Worm (Caenorhabditis elegans): Measurements from ENCODE around the gene str-108.

Gene str-108

ce11 chrV:16165936-16166335, at the start of gene str-108:
Gene str-108, plus strand, starts transcription at chrV:16166236.
- TF ChIP-seq W03F9.2 (tag; optimal IDR thresholded peaks at IDR 0.05) (no peak), him-1 (tag; optimal IDR thresholded peaks at IDR 0.05) (no peak), dao-5 (tag; optimal IDR thresholded peaks at IDR 0.05) (no peak)

DNA sequence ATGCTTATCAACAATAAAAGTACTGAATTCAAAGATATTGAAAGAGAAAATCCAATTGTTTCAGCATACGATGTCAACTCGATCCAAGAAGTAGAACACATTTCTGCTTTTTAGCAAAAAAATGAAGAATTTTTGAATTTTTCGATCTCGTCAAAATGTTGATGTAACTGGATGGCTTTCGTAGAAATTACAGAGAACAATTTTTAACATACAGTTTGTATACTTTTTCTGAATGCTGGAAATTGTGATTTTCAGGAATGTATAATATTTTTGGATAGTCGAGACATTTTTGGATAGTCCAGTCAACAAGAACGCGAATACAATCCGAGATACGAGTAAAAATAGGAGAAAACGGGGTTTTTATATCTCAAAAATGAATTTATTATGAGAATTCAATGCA, 47.4 kb upstream of the str-108 start, which contains the start of gene str-103:
Gene str-103 (minus strand): TSS at position 101 of the 400 bp plus-strand sequence.
- TF ChIP-seq W03F9.2 (tag; optimal IDR thresholded peaks at IDR 0.05) (no peak), him-1 (tag; optimal IDR thresholded peaks at IDR 0.05) (no peak), dao-5 (tag; optimal IDR thresholded peaks at IDR 0.05) (no peak)

DNA sequence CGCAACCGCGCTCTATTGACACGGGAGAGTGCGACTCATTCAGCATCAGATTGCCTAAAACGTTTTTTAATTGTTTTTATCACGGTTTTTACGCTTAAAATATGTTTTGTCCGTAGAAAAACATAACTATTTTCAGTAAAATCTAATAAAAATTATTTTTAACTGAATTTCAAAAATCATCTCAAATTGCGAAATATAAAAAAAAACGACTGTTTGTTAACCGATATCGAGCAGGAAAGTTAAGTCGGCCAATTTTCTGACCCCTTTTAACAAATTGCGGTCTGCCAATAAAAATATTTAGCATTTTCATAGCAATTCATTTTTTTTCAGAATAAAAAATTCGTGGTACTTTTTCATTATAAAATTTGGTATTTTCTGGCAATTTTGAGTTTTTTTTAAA, 45.5 kb upstream of the str-108 start:
- TF ChIP-seq dao-5 (tag; optimal IDR thresholded peaks at IDR 0.05), result no peak
- no peak for TF ChIP-seq him-1 (tag; optimal IDR thresholded peaks at IDR 0.05)
- no peak for TF ChIP-seq W03F9.2 (tag; optimal IDR thresholded peaks at IDR 0.05)

DNA sequence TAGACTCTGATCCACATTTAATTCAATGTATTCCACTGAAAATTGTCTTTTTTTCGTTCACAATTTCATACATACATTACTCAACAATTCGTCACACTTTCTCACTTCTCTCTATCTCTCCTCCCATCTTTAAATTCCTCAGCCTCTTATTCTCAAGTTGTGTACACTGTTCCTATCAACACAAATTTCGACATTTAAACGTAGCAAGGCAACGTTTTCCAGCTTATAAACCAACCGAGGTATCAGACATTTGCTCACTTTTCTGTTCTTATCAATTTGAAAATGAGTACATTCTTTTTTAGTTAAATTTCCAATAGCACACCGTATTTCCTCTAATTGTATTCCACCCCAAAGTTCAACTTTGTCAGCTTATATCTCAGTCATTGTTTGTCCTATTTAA, 45.1 kb upstream of the str-108 start, which contains the start of gene skr-3:
Gene skr-3 (plus strand): TSS at position 163 of the 400 bp plus-strand sequence.
- TF ChIP-seq W03F9.2 (tag; optimal IDR thresholded peaks at IDR 0.05) (no peak), dao-5 (tag; optimal IDR thresholded peaks at IDR 0.05) (no peak)

DNA sequence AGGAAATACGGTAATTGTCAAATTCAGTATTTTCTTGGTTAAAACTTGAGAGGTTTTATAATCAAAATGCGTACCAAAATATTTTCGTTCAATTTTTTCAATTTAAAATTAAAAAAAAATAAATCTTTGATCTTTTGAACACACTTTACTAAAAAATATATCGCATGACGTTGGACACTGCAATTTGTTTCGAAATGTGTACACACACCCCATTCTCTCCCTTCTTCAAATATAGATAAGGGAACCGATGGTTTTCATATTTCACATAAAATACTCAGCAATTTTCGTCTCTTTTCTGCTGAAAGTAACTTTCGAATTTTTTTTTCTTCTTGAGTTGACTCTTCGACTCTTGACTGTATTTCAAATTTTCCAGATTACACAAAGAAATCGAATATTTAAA, 44.6 kb upstream of the str-108 start:
- TF ChIP-seq W03F9.2 (tag; optimal IDR thresholded peaks at IDR 0.05) (no peak), dao-5 (tag; optimal IDR thresholded peaks at IDR 0.05) (no peak), him-1 (tag; optimal IDR thresholded peaks at IDR 0.05) (no peak)

DNA sequence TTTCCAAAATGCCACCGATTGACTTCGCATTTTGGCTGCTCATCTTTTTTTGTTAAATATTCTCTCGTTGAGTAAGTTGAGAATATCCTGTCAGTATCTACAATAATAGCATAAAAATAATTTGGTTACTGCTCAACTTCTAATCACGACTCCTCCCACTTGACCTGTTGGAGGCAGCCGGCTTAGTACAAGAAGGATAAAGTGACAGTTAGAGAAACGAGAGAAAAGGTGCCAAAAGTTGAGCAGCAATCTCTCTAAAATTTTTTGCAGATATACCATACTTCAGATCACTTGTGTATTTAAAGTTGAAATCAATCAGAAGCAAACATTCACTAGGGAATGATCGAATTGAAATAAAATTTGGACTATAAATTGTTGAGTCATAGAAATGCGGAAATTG, 41.3 kb upstream of the str-108 start, which contains the start of gene nhr-111:
Gene nhr-111 (minus strand): TSS at position 101 of the 400 bp plus-strand sequence.
- TF ChIP-seq him-1 (tag; optimal IDR thresholded peaks at IDR 0.05), result no peak
- TF ChIP-seq W03F9.2 (tag; optimal IDR thresholded peaks at IDR 0.05), result no peak
- TF ChIP-seq dao-5 (tag; optimal IDR thresholded peaks at IDR 0.05), result no peak

- TF ChIP-seq W03F9.2 (tag; optimal IDR thresholded peaks at IDR 0.05), result no peak
- TF ChIP-seq him-1 (tag; optimal IDR thresholded peaks at IDR 0.05), result no peak
- no peak for TF ChIP-seq dao-5 (tag; optimal IDR thresholded peaks at IDR 0.05)
Observed at ce11 chrV:16127401-16127800, 38.6 kb upstream of the str-108 start, which contains the start of gene fbxa-143. Gene fbxa-143, minus strand, starts transcription at chrV:16127501.

- no peak for TF ChIP-seq him-1 (tag; optimal IDR thresholded peaks at IDR 0.05)
- no peak for TF ChIP-seq W03F9.2 (tag; optimal IDR thresholded peaks at IDR 0.05)
- no peak for TF ChIP-seq dao-5 (tag; optimal IDR thresholded peaks at IDR 0.05)
Observed at ce11 chrV:16129116-16129515, 36.9 kb upstream of the str-108 start.

ce11 chrV:16131249-16131648, 34.8 kb upstream of the str-108 start, which contains the start of gene fbxa-142:
Gene fbxa-142, minus strand, starts transcription at chrV:16131349.
- TF ChIP-seq him-1 (tag; optimal IDR thresholded peaks at IDR 0.05) (no peak), W03F9.2 (tag; optimal IDR thresholded peaks at IDR 0.05) (no peak), dao-5 (tag; optimal IDR thresholded peaks at IDR 0.05) (no peak)

- TF ChIP-seq W03F9.2 (tag; optimal IDR thresholded peaks at IDR 0.05), result no peak
- TF ChIP-seq him-1 (tag; optimal IDR thresholded peaks at IDR 0.05), result no peak
- TF ChIP-seq dao-5 (tag; optimal IDR thresholded peaks at IDR 0.05), result no peak
Observed at ce11 chrV:16132215-16132614, 33.8 kb upstream of the str-108 start.

- no peak for TF ChIP-seq W03F9.2 (tag; optimal IDR thresholded peaks at IDR 0.05)
- TF ChIP-seq him-1 (tag; optimal IDR thresholded peaks at IDR 0.05), result no peak
- TF ChIP-seq dao-5 (tag; optimal IDR thresholded peaks at IDR 0.05), result no peak
Observed at ce11 chrV:16132705-16133104, 33.3 kb upstream of the str-108 start, which contains the start of gene fbxa-144. Gene fbxa-144, minus strand, starts transcription at chrV:16132805.

DNA sequence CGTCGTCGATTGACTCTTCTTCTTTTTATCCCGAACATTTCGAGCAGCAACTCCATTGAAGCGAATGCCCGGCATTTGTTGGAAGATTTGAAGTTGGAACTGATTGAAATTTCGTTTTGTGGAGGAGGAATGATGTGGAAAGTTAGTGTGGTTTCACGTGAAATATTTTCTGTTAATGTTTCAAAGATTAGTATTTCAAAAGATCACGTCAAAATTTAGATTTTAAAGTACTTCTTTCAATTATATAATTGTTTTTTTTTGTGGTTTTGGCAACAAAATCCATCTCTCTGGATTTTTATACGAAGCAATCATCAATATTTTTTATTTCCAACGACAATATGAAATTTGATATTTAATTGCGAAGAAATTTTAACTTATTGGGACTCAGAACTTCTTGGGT, 29.0 kb upstream of the str-108 start, which contains the start of gene F44G3.7:
Gene F44G3.7 (minus strand): TSS at position 101 of the 400 bp plus-strand sequence.
- TF ChIP-seq him-1 (tag; optimal IDR thresholded peaks at IDR 0.05) (no peak), W03F9.2 (tag; optimal IDR thresholded peaks at IDR 0.05) (no peak), dao-5 (tag; optimal IDR thresholded peaks at IDR 0.05) (no peak)

ce11 chrV:16139529-16139928, 26.5 kb upstream of the str-108 start, which contains the start of gene clc-11:
Gene clc-11, minus strand, starts transcription at chrV:16139629.
- TF ChIP-seq dao-5 (tag; optimal IDR thresholded peaks at IDR 0.05), result no peak

- TF ChIP-seq him-1 (tag; optimal IDR thresholded peaks at IDR 0.05) (no peak), dao-5 (tag; optimal IDR thresholded peaks at IDR 0.05) (no peak), W03F9.2 (tag; optimal IDR thresholded peaks at IDR 0.05) (no peak)
Observed at ce11 chrV:16141071-16141470, 25.0 kb upstream of the str-108 start, which contains the start of gene clc-32. Gene clc-32, minus strand, starts transcription at chrV:16141171.

DNA sequence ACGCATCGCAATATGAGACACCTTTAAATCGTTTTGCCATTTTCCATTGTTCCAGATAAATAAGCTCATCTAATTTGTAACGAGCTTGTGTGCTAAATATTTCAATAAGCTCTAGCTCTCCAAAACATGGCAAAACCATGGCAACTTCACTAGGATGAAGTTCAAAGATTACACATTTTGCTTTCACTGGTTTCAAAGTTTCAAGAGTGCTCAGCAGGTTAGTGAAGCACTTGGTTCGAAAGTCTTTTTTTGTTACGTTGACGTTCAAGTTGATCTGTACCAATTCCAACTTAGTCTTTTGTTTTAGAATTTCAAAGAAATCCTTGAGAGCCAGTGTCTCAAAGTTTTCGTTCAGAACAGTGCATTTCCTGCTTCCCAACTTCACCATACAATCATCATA, 23.7 kb upstream of the str-108 start, which contains the start of gene fbxa-18:
Gene fbxa-18 (plus strand): TSS at position 301 of the 400 bp plus-strand sequence.
- TF ChIP-seq dao-5 (tag; optimal IDR thresholded peaks at IDR 0.05) (no peak), him-1 (tag; optimal IDR thresholded peaks at IDR 0.05) (no peak), W03F9.2 (tag; optimal IDR thresholded peaks at IDR 0.05) (no peak)
